Worm (Caenorhabditis elegans): ENCODE measurements around the gene F39G3.3.
A peak's percentile ranks its signal among the peaks of the same experiment; 100 is the strongest.

Gene F39G3.3

ce11 chrV:4731154-4731961 is at the start of gene F39G3.3 (continued):
- TF ChIP-seq spr-1 (tag; optimal IDR thresholded peaks at IDR 0.05) (no peak), daf-12 (tag; optimal IDR thresholded peaks at IDR 0.05) (no peak), zfp-2 (tag; optimal IDR thresholded peaks at IDR 0.05) (no peak), php-3 (GFP tag; IDR thresholded peaks at IDR 0.05) (no peak), zip-11 (GFP tag; IDR thresholded peaks at IDR 0.05) (no peak), egl-43 (GFP tag; IDR thresholded peaks at IDR 0.05) (no peak), tra-1 (GFP tag; IDR thresholded peaks at IDR 0.05) (no peak), mes-2 (tag; optimal IDR thresholded peaks at IDR 0.05; ENCODE audit: poor library complexity, severe bottlenecking) (peak; percentile 86), cey-2 (tag; optimal IDR thresholded peaks at IDR 0.05; ENCODE audit: borderline replicate concordance, insufficient read depth) (no peak), ceh-44 (GFP tag; IDR thresholded peaks at IDR 0.05) (no peak), nhr-77 (tag; optimal IDR thresholded peaks at IDR 0.05) (no peak), ces-1 (GFP tag; optimal IDR thresholded peaks at IDR 0.05) (peak; percentile 41), lim-7 (GFP tag; IDR thresholded peaks at IDR 0.05) (no peak), vab-7 (GFP tag; IDR thresholded peaks at IDR 0.05) (peak; percentile 48; the same call in 1 of the 2 replicates), ztf-7 (tag; optimal IDR thresholded peaks at IDR 0.05) (no peak), unc-130 (GFP tag; optimal IDR thresholded peaks at IDR 0.05) (peak; percentile 68), ama-1 (optimal IDR thresholded peaks at IDR 0.05) (no peak), madf-5 (GFP tag; IDR thresholded peaks at IDR 0.05) (0 out of 4 replicates have a peak, but pooled peaks of 1 of the 2 experiments have one; percentile 21), gei-8 (GFP tag; optimal IDR thresholded peaks at IDR 0.05) (no peak), F49E8.2 (tag; optimal IDR thresholded peaks at IDR 0.05; ENCODE audit: borderline replicate concordance) (peak; percentile 84), jun-1 (tag; optimal IDR thresholded peaks at IDR 0.05) (no peak), Y75B8A.6 (GFP tag; IDR thresholded peaks at IDR 0.05) (no peak), T26A8.4 (GFP tag; IDR thresholded peaks at IDR 0.05) (no peak), Y5F2A.4 (GFP tag; optimal IDR thresholded peaks at IDR 0.05) (no peak), nhr-111 (GFP tag; optimal IDR thresholded peaks at IDR 0.05) (no peak), zag-1 (tag; optimal IDR thresholded peaks at IDR 0.05) (no peak), D1046.2 (GFP tag; IDR thresholded peaks at IDR 0.05) (no peak), nhr-6 (tag; optimal IDR thresholded peaks at IDR 0.05) (peak; percentile 10), nhr-76 (tag; optimal IDR thresholded peaks at IDR 0.05) (no peak), tag-97 (GFP tag; IDR thresholded peaks at IDR 0.05) (no peak), snpc-1.2 (GFP tag; IDR thresholded peaks at IDR 0.05) (no peak), attf-4 (tag; optimal IDR thresholded peaks at IDR 0.05) (no peak), hmg-1.1 (GFP tag; IDR thresholded peaks at IDR 0.05) (peak; percentile 81), snpc-4 (tag; optimal IDR thresholded peaks at IDR 0.05) (no peak), dve-1 (tag; optimal IDR thresholded peaks at IDR 0.05; ENCODE audit: insufficient read depth) (peak; percentile 45), mxl-2 (GFP tag; conservative IDR thresholded peaks at IDR 0.05) (no peak), lin-15B (tag; optimal IDR thresholded peaks at IDR 0.05) (no peak), F26F4.8 (GFP tag; conservative IDR thresholded peaks at IDR 0.05) (no peak), hlh-11 (tag; optimal IDR thresholded peaks at IDR 0.05) (peak; percentile 14), hif-1 (tag; optimal IDR thresholded peaks at IDR 0.05) (peak in 1 of 2 experiments; percentile 35), lin-1 (GFP tag; IDR thresholded peaks at IDR 0.05) (no peak), daf-8 (GFP tag; IDR thresholded peaks at IDR 0.05) (no peak), daf-16 (GFP tag; optimal IDR thresholded peaks at IDR 0.05) (peak in 1 of 2 experiments; percentile 2), daf-16 (tag; optimal IDR thresholded peaks at IDR 0.05) (peak; percentile 59), nhr-10 (tag; optimal IDR thresholded peaks at IDR 0.05) (no peak), aly-2 (tag; optimal IDR thresholded peaks at IDR 0.05) (no peak), ceh-82 (tag; optimal IDR thresholded peaks at IDR 0.05) (no peak), fkh-10 (GFP tag; optimal IDR thresholded peaks at IDR 0.05) (no peak), daf-19 (GFP tag; conservative IDR thresholded peaks at IDR 0.05) (no peak), dpl-1 (GFP tag; optimal IDR thresholded peaks at IDR 0.05) (peak; percentile 30)

Data from whole organism, L4 larva.